Worm (Caenorhabditis elegans) whole organism, mixed stage, embryonic: ENCODE data around the gene srt-53.

ENCODE experiments used
- blmp-1 ChIP-seq: fragments of 150-350 bp; optimal IDR thresholded peaks from 2 replicates; lab custom pipeline; 2014; ENCODE audit warnings: missing biosample characterization, missing genetic modification characterization
- ceh-83 ChIP-seq: fragments of 200-800 bp; sonication (Bioruptor generic); optimal IDR thresholded peaks from 2 replicates; lab custom pipeline; 2018; ENCODE audit warnings: mild to moderate bottlenecking, missing genetic modification characterization, missing compliant biosample characterization
- ces-1 ChIP-seq: fragments of 150-350 bp; optimal IDR thresholded peaks from 2 replicates; lab custom pipeline; 2014; ENCODE audit warnings: missing biosample characterization, missing genetic modification reagents, missing genetic modification characterization
- elt-3 ChIP-seq: fragments of 150-350 bp; optimal IDR thresholded peaks from 2 replicates; lab custom pipeline; 2014; ENCODE audit warnings: missing biosample characterization, missing genetic modification characterization
- lin-13 ChIP-seq: fragments of 150-350 bp; optimal IDR thresholded peaks from 2 replicates; lab custom pipeline; 2014; ENCODE audit warnings: missing biosample characterization, missing genetic modification characterization
- nhr-12 ChIP-seq: fragments of 150-350 bp; optimal IDR thresholded peaks from 2 replicates; lab custom pipeline; 2014; ENCODE audit warnings: missing biosample characterization, missing genetic modification characterization
- nhr-2 ChIP-seq: fragments of 150-350 bp; optimal IDR thresholded peaks from 2 replicates; lab custom pipeline; 2014; ENCODE audit warnings: missing biosample characterization, missing genetic modification characterization
- nhr-28 ChIP-seq: fragments of 150-350 bp; optimal IDR thresholded peaks from 2 replicates; lab custom pipeline; 2014; ENCODE audit warnings: missing biosample characterization, missing genetic modification characterization
- snpc-4 ChIP-seq: fragments of 150-350 bp; optimal IDR thresholded peaks from 2 replicates; lab custom pipeline; 2014; ENCODE audit warnings: missing biosample characterization, missing genetic modification characterization
- unc-120 ChIP-seq: sonication (generic microtip); optimal IDR thresholded peaks from 2 replicates; lab custom pipeline; 2017; ENCODE audit warnings: missing genetic modification characterization, missing compliant biosample characterization; ENCODE audit not compliant: poor library complexity, severe bottlenecking
- unc-39 ChIP-seq: fragments of 150-350 bp; optimal IDR thresholded peaks from 2 replicates; lab custom pipeline; 2014; ENCODE audit warnings: missing biosample characterization, missing genetic modification characterization
- unc-62 ChIP-seq: fragments of 150-350 bp; optimal IDR thresholded peaks from 2 replicates; lab custom pipeline; 2014; ENCODE audit warnings: missing biosample characterization, missing genetic modification reagents, missing genetic modification characterization
- ztf-11 ChIP-seq: fragments of 150-350 bp; optimal IDR thresholded peaks from 2 replicates; lab custom pipeline; 2014; ENCODE audit warnings: missing biosample characterization, missing genetic modification characterization

- TF ChIP-seq ces-1 (no peak), lin-13 (no peak), nhr-12 (tag; lab: Kevin White, UChicago) (no peak), elt-3 (no peak), ztf-11 (tag; lab: Kevin White, UChicago) (no peak), snpc-4 (tag; lab: Kevin White, UChicago) (no peak), nhr-2 (tag; lab: Kevin White, UChicago) (no peak), unc-62 (GFP tag; lab: Kevin White, UChicago) (no peak), blmp-1 (tag; lab: Kevin White, UChicago) (no peak), nhr-28 (no peak), unc-120 (tag; lab: Kevin White, UChicago) (no peak), ceh-83 (GFP tag; lab: Kevin White, UChicago) (no peak), unc-39 (tag; lab: Kevin White, UChicago) (no peak)
Observed at ce11 chrV:7952855-7953254, 12.7 kb upstream of the srt-53 start, which contains the start of gene clec-216.
